Fruit fly (Drosophila melanogaster) whole organism, wandering third instar larva: ENCODE measurements around the gene Polr1H.
"Not testable (repeated sequence)": the region's sequence is repeated elsewhere in the genome, so short reads cannot be mapped to it uniquely, and the experiment has no call there.

Experiments
- Abd-B ChIP-seq: fragments of >200 bp; optimal IDR thresholded peaks from 2 replicates; lab custom pipeline; 2017; ENCODE audit warnings: missing biosample characterization, missing genetic modification characterization
- Dfd ChIP-seq: fragments of >200 bp; optimal IDR thresholded peaks from 2 replicates; lab custom pipeline; 2017; ENCODE audit warnings: missing biosample characterization, missing genetic modification characterization
- GATAd ChIP-seq: sonication (Bioruptor generic); optimal IDR thresholded peaks from 2 replicates; lab custom pipeline; 2016; ENCODE audit warnings: missing biosample characterization, missing genetic modification characterization
- Vsx2 ChIP-seq: fragments of 200-300, 225-300 bp; sonication (Bioruptor generic); optimal IDR thresholded peaks from 2 replicates; lab custom pipeline; 2018; ENCODE audit warnings: missing biosample characterization, missing genetic modification characterization; ENCODE audit not compliant: partially characterized antibody
- br ChIP-seq: fragments of 200-800 bp; sonication (Bioruptor generic); optimal IDR thresholded peaks from 2 replicates; lab custom pipeline; 2016; ENCODE audit warnings: missing biosample characterization, missing genetic modification characterization
- dl ChIP-seq, 2 experiments: fragments of 175-275, 200-275 bp in 1 of 2; fragments of 200-275 bp in 1 of 2; sonication (Bioruptor generic); optimal IDR thresholded peaks; lab custom pipeline; 2018; ENCODE audit warnings: mild to moderate bottlenecking in 2 of 2, missing biosample characterization in 2 of 2, missing genetic modification characterization in 2 of 2, moderate library complexity in 2 of 2; ENCODE audit not compliant: partially characterized antibody in 2 of 2, insufficient read depth in 1 of 2
- lola ChIP-seq: fragments of >200 bp; optimal IDR thresholded peaks from 2 replicates; lab custom pipeline; 2017; ENCODE audit warnings: missing biosample characterization, missing genetic modification characterization
- psq ChIP-seq: fragments of 200-800 bp; sonication (Bioruptor generic); optimal IDR thresholded peaks from 3 replicates; lab custom pipeline; 2017; ENCODE audit warnings: missing biosample characterization, mild to moderate bottlenecking, missing genetic modification characterization, moderate library complexity
- rgr ChIP-seq: fragments of 200-800 bp; sonication (Bioruptor generic); optimal IDR thresholded peaks from 3 replicates; lab custom pipeline; 2016; ENCODE audit warnings: missing biosample characterization, mild to moderate bottlenecking, missing genetic modification characterization

- not testable (repeated sequence) for TF ChIP-seq psq (GFP tag; lab: Kevin White, UChicago); br (GFP tag; lab: Kevin White, UChicago); rgr (GFP tag; lab: Kevin White, UChicago); GATAd (GFP tag; lab: Kevin White, UChicago); Dfd (GFP tag; lab: Kevin White, UChicago); lola; dl (GFP tag; optimal IDR thresholded peaks at IDR 0.05; lab: Kevin White, UChicago; ENCODE audit: insufficient read depth in 1 of 2, partially characterized antibody in 2 of 2); Vsx2 (GFP tag; lab: Kevin White, UChicago); Abd-B
Observed at dm6 chr3R:21736196-21736595, 41.5 kb downstream of the Polr1H start, which contains the start of gene Sfp93F.
